Worm (Caenorhabditis elegans) whole organism, L3 larva: ENCODE measurements around the gene B0361.4.

ENCODE experiments used
- R02D3.7 ChIP-seq: fragments of 150-350 bp; optimal IDR thresholded peaks from 2 replicates; lab custom pipeline; 2014; ENCODE audit warnings: missing biosample characterization, missing genetic modification characterization
- ama-1 ChIP-seq: fragments of 150-350 bp; optimal IDR thresholded peaks from 2 replicates; lab custom pipeline; 2018
- ceh-82 ChIP-seq: fragments of 150-350 bp; optimal IDR thresholded peaks from 2 replicates; lab custom pipeline; 2014; ENCODE audit warnings: missing biosample characterization, missing genetic modification characterization
- ceh-9 ChIP-seq: sonication (generic microtip); optimal IDR thresholded peaks from 2 replicates; lab custom pipeline; 2018; ENCODE audit warnings: missing biosample characterization, missing genetic modification characterization
- daf-12 ChIP-seq: fragments of 150-350 bp; optimal IDR thresholded peaks from 2 replicates; lab custom pipeline; 2014; ENCODE audit warnings: missing biosample characterization, missing genetic modification reagents, missing genetic modification characterization
- egl-5 ChIP-seq: fragments of 150-350 bp; optimal IDR thresholded peaks from 2 replicates; lab custom pipeline; 2017; ENCODE audit warnings: missing biosample characterization, missing genetic modification reagents, missing genetic modification characterization, inconsistent platforms
- elt-1 ChIP-seq: fragments of 150-350 bp; optimal IDR thresholded peaks from 2 replicates; lab custom pipeline; 2014; ENCODE audit warnings: missing biosample characterization, missing genetic modification characterization
- elt-2 ChIP-seq: sonication (generic microtip); optimal IDR thresholded peaks from 2 replicates; lab custom pipeline; 2016; ENCODE audit warnings: missing genetic modification reagents, mild to moderate bottlenecking, missing genetic modification characterization, missing compliant biosample characterization
- elt-3 ChIP-seq, 3 experiments: fragments of 150-350 bp in 1 of 3; sonication (generic microtip) in 2 of 3; optimal IDR thresholded peaks; 2 replicates in 2 of 3; 4 replicates in 1 of 3; lab custom pipeline; 2014 to 2017; ENCODE audit warnings: missing biosample characterization in 3 of 3, missing genetic modification characterization in 3 of 3
- eor-1 ChIP-seq, 2 experiments: fragments of 150-350 bp; optimal IDR thresholded peaks; 2 replicates each; lab custom pipeline; 2014 to 2018; ENCODE audit warnings: missing biosample characterization in 2 of 2, missing genetic modification characterization in 2 of 2
- fkh-10 ChIP-seq: sonication (generic microtip); optimal IDR thresholded peaks from 2 replicates; lab custom pipeline; 2017; ENCODE audit warnings: missing biosample characterization, missing genetic modification reagents, missing genetic modification characterization
- fos-1 ChIP-seq: fragments of 150-350 bp; optimal IDR thresholded peaks from 2 replicates; lab custom pipeline; 2014; ENCODE audit warnings: missing biosample characterization, missing genetic modification characterization
- jun-1 ChIP-seq: fragments of 150-350 bp; optimal IDR thresholded peaks from 2 replicates; lab custom pipeline; 2014; ENCODE audit warnings: missing biosample characterization, missing genetic modification reagents, missing genetic modification characterization
- lin-15B ChIP-seq: fragments of 150-350 bp; optimal IDR thresholded peaks from 2 replicates; lab custom pipeline; 2014; ENCODE audit warnings: missing biosample characterization, missing genetic modification characterization
- lin-39 ChIP-seq: fragments of 150-350 bp; optimal IDR thresholded peaks from 2 replicates; lab custom pipeline; 2018; ENCODE audit warnings: missing biosample characterization, missing genetic modification reagents, missing genetic modification characterization
- lsy-12 ChIP-seq: sonication (generic microtip); optimal IDR thresholded peaks from 2 replicates; lab custom pipeline; 2016; ENCODE audit warnings: mild to moderate bottlenecking, missing genetic modification characterization, missing compliant biosample characterization
- mdl-1 ChIP-seq: fragments of 150-350 bp; optimal IDR thresholded peaks from 2 replicates; lab custom pipeline; 2014; ENCODE audit warnings: missing biosample characterization, missing genetic modification characterization
- nfya-1 ChIP-seq: sonication (generic microtip); optimal IDR thresholded peaks from 2 replicates; lab custom pipeline; 2017; ENCODE audit warnings: missing genetic modification characterization, mild to moderate bottlenecking, missing compliant biosample characterization, antibody characterized with exemption, moderate library complexity; ENCODE audit not compliant: insufficient read depth
- nhr-11 ChIP-seq: fragments of 150-350 bp; optimal IDR thresholded peaks from 2 replicates; lab custom pipeline; 2014; ENCODE audit warnings: missing biosample characterization, missing genetic modification characterization
- nhr-12 ChIP-seq: fragments of 150-350 bp; optimal IDR thresholded peaks from 2 replicates; lab custom pipeline; 2014; ENCODE audit warnings: missing biosample characterization, missing genetic modification characterization
- nhr-23 ChIP-seq: fragments of 150-350 bp; optimal IDR thresholded peaks from 2 replicates; lab custom pipeline; 2014; ENCODE audit warnings: missing biosample characterization, missing genetic modification reagents, missing genetic modification characterization
- nhr-25 ChIP-seq: sonication (generic microtip); optimal IDR thresholded peaks from 2 replicates; lab custom pipeline; 2017; ENCODE audit warnings: missing biosample characterization, missing genetic modification characterization
- nhr-28 ChIP-seq: fragments of 150-350 bp; optimal IDR thresholded peaks from 2 replicates; lab custom pipeline; 2014; ENCODE audit warnings: missing biosample characterization, missing genetic modification characterization
- nhr-43 ChIP-seq: sonication (generic microtip); optimal IDR thresholded peaks from 2 replicates; lab custom pipeline; 2016; ENCODE audit warnings: mild to moderate bottlenecking, missing genetic modification characterization, missing compliant biosample characterization; ENCODE audit not compliant: poor library complexity, severe bottlenecking
- nhr-76 ChIP-seq: fragments of 150-350 bp; sonication (generic microtip); optimal IDR thresholded peaks from 5 replicates; lab custom pipeline; 2014; ENCODE audit warnings: missing biosample characterization, missing genetic modification characterization
- pha-4 ChIP-seq: fragments of 150-350 bp; optimal IDR thresholded peaks from 2 replicates; lab custom pipeline; 2014; ENCODE audit warnings: missing biosample characterization, missing genetic modification reagents, missing genetic modification characterization
- pqm-1 ChIP-seq: fragments of 150-350 bp; optimal IDR thresholded peaks from 2 replicates; lab custom pipeline; 2017; ENCODE audit warnings: missing biosample characterization, missing genetic modification characterization, inconsistent platforms
- sea-2 ChIP-seq: fragments of 150-350 bp; sonication (generic microtip); optimal IDR thresholded peaks from 4 replicates; lab custom pipeline; 2014; ENCODE audit warnings: missing biosample characterization, missing genetic modification reagents, missing genetic modification characterization
- skn-1 ChIP-seq: fragments of 150-350 bp; optimal IDR thresholded peaks from 2 replicates; lab custom pipeline; 2014; ENCODE audit warnings: missing biosample characterization, missing genetic modification characterization
- tbx-2 ChIP-seq: sonication (generic microtip); optimal IDR thresholded peaks from 2 replicates; lab custom pipeline; 2016; ENCODE audit warnings: mild to moderate bottlenecking, missing genetic modification characterization, missing compliant biosample characterization
- unc-39 ChIP-seq: sonication (generic microtip); optimal IDR thresholded peaks from 4 replicates; lab custom pipeline; 2017; ENCODE audit warnings: missing biosample characterization, missing genetic modification characterization
- unc-62 ChIP-seq: fragments of 150-350 bp; sonication (generic microtip); optimal IDR thresholded peaks from 4 replicates; lab custom pipeline; 2014; ENCODE audit warnings: missing biosample characterization, missing genetic modification reagents, missing genetic modification characterization
- zag-1 ChIP-seq: fragments of 150-350 bp; optimal IDR thresholded peaks from 2 replicates; lab custom pipeline; 2014; ENCODE audit warnings: missing biosample characterization, missing genetic modification characterization
- ztf-11 ChIP-seq: fragments of 150-350 bp; optimal IDR thresholded peaks from 2 replicates; lab custom pipeline; 2014; ENCODE audit warnings: missing biosample characterization, missing genetic modification characterization

Gene B0361.4

DNA sequence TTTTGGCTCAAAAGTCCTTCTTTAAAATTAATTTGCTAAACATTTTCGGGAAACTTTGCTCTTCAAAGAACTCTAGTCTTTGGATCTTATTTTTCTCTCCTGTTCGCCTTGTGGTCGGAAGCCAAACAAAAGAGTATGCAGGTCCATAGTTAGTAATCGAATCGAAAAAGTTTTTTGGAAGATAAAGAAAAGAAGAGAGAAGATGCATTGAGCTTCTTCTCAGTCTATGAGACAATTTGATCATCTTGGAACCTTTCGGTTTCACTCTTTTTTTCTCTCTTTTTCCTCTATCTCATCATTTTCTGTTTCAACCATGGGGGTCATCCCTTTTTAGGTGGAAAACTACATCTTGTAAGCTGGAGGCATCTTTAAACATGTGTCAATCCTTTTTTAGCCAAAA lies 5.1 kb upstream of the B0361.4 start:
- TF ChIP-seq nfya-1 (tag; lab: Kevin White, UChicago) (peak; percentile 16), lin-39 (no peak), zag-1 (tag; lab: Kevin White, UChicago) (no peak), fkh-10 (GFP tag; lab: Kevin White, UChicago) (peak; percentile 71)

DNA sequence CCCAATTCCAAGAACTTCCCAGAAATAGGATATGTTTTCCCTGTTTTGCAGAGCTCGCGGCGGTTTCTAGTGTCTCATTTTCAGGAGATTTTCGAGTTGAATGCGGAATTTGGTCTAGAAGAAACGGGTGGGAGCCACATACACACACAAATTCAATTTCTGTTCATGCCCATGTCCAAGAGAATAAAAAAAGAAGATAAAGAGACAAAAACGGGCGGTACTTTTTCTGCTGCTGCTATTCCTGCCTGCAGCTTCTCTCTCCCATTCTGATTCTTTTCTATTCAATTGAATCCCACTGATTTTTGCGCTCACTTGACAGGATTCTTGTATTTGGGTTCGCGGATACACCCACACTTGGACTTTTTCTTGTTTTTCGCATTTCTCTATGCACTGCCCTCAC lies 3.8 kb downstream of the B0361.4 start:
- TF ChIP-seq sea-2 (GFP tag; lab: Kevin White, UChicago) (no peak), nhr-43 (tag; lab: Kevin White, UChicago) (no peak), mdl-1 (no peak), fkh-10 (GFP tag; lab: Kevin White, UChicago) (peak; percentile 72), elt-1 (tag; lab: Kevin White, UChicago) (no peak), ceh-9 (tag; lab: Kevin White, UChicago) (no peak), lin-15B (no peak), ama-1 (lab: Kevin White, UChicago) (no peak), nhr-23 (tag; lab: Kevin White, UChicago) (no peak)

DNA sequence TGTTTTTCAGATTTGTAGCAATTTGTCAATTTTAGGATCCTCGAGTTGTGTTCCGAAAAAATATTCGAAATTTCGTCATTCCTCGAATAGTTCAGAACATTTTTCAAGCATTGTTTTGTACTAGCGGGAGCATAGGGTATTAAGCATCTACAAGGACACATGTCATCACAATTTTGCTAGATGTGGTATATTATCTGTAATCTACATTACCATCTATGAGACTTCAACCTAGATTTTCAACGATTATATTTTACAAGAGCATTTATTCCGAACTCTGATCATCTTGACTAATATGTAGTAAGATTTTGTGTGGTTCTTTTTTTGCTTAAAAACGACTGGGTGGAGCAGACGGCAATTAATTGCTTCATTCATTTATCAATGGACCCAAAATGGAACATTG lies 4.2 kb downstream of the B0361.4 start:
- TF ChIP-seq nhr-76 (tag; lab: Kevin White, UChicago): no peak
- TF ChIP-seq ztf-11 (tag; lab: Kevin White, UChicago): no peak
- no peak for TF ChIP-seq ama-1 (lab: Kevin White, UChicago)
- no peak for TF ChIP-seq elt-3 (tag; optimal IDR thresholded peaks at IDR 0.05; lab: Kevin White, UChicago)
- TF ChIP-seq daf-12 (tag; lab: Kevin White, UChicago): no peak
- no peak for TF ChIP-seq fos-1
- TF ChIP-seq elt-1 (tag; lab: Kevin White, UChicago): no peak
- TF ChIP-seq sea-2 (GFP tag; lab: Kevin White, UChicago): no peak
- no peak for TF ChIP-seq nhr-25 (tag; lab: Kevin White, UChicago)
- no peak for TF ChIP-seq tbx-2 (tag; lab: Kevin White, UChicago)
- TF ChIP-seq pqm-1 (tag; lab: Kevin White, UChicago): no peak
- no peak for TF ChIP-seq nfya-1 (tag; lab: Kevin White, UChicago)
- no peak for TF ChIP-seq jun-1 (tag; lab: Kevin White, UChicago)
- no peak for TF ChIP-seq unc-62 (GFP tag; lab: Kevin White, UChicago)
- TF ChIP-seq elt-2: no peak
- TF ChIP-seq ceh-82: no peak
- no peak for TF ChIP-seq unc-39

DNA sequence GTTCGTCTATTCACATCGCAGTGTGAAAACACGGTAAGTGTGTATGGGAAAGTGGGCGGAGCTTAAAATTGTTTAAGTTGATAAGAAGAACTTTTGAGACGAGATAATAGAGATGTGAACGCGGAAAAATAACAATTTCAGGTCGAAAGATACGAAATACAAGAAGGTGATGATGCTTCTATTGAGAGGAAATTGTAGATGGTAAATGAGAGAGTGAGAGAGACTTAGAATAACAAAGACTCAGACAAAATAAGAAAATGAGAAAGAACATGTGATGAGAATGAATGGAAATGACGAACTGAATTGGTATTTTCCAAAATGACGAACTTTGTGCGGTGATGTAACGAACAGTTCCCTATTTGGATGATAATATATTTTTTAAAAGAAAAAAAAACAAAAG lies 12.3 kb downstream of the B0361.4 start:
- TF ChIP-seq elt-2: peak; percentile 51
- TF ChIP-seq nhr-76 (tag; lab: Kevin White, UChicago): no peak
- TF ChIP-seq pha-4 (tag; lab: Kevin White, UChicago): peak; percentile 12
- peak; percentile 42 for TF ChIP-seq nhr-23 (tag; lab: Kevin White, UChicago)
- no peak for TF ChIP-seq mdl-1

DNA sequence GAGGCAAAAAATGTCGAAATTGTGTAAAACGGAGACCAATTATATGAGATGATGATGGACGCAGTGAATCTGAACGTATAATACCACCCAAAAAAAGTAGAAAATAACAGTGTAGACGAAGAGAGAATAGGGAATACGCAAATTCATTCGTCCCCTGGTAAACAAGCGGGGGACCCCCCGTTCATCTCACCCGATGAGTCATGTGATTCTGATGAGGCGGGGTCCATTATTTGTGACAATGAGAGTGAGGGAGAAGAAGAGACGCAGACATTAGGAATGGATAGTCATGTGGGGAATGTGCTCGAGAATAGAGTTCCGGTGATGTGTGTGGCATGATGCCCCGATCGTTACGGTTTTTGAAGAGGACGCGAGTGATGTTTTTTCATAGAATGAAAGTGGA lies 13.3 kb downstream of the B0361.4 start:
- TF ChIP-seq nhr-12 (tag; lab: Kevin White, UChicago) (no peak), pqm-1 (tag; lab: Kevin White, UChicago) (peak; percentile 1), ama-1 (lab: Kevin White, UChicago) (peak; percentile 22), lsy-12 (tag; lab: Kevin White, UChicago) (peak; percentile 20), skn-1 (tag; lab: Kevin White, UChicago) (no peak), elt-2 (peak; percentile 14), R02D3.7 (tag; lab: Kevin White, UChicago) (no peak), nfya-1 (tag; lab: Kevin White, UChicago) (peak; percentile 47), pha-4 (tag; lab: Kevin White, UChicago) (peak; percentile 84), eor-1 (tag; optimal IDR thresholded peaks at IDR 0.05; lab: Kevin White, UChicago) (no peak), unc-39 (no peak), nhr-11 (no peak), nhr-28 (tag; lab: Kevin White, UChicago) (no peak), lin-39 (peak; percentile 31), elt-1 (tag; lab: Kevin White, UChicago) (no peak), nhr-23 (tag; lab: Kevin White, UChicago) (peak; percentile 38), egl-5 (tag; lab: Kevin White, UChicago) (peak; percentile 92), nhr-25 (tag; lab: Kevin White, UChicago) (peak; percentile 4), jun-1 (tag; lab: Kevin White, UChicago) (peak; percentile 71), nhr-43 (tag; lab: Kevin White, UChicago) (peak; percentile 22)
